Worm (Caenorhabditis elegans): Measurements from ENCODE around the gene acbp-6.

Gene acbp-6

ce11 chrII:11964847-11965246 lies 8.7 kb downstream of the acbp-6 start (continued):
- TF ChIP-seq Y48G9A.11 (GFP tag; IDR thresholded peaks at IDR 0.05) (no peak; the same call in 1 of the 2 replicates), F37D6.2 (tag; optimal IDR thresholded peaks at IDR 0.05) (no peak), F26F4.8 (GFP tag; conservative IDR thresholded peaks at IDR 0.05) (0 out of 2 replicates have a peak, but pooled peaks have one; percentile 51), ceh-62 (tag; optimal IDR thresholded peaks at IDR 0.05) (no peak), madf-5 (GFP tag; IDR thresholded peaks at IDR 0.05) (no peak), nhr-48 (tag; optimal IDR thresholded peaks at IDR 0.05) (no peak), nhr-42 (GFP tag; IDR thresholded peaks at IDR 0.05) (no peak), lin-15B (tag; optimal IDR thresholded peaks at IDR 0.05) (no peak), ceh-32 (tag; optimal IDR thresholded peaks at IDR 0.05; ENCODE audit: poor library complexity) (no peak), nhr-6 (tag; optimal IDR thresholded peaks at IDR 0.05) (no peak), lim-7 (GFP tag; IDR thresholded peaks at IDR 0.05) (no peak), arid-1 (GFP tag; conservative IDR thresholded peaks at IDR 0.05) (peak; percentile 70; the same call in 1 of the 2 replicates), zfp-2 (tag; optimal IDR thresholded peaks at IDR 0.05) (no peak), F10B5.3 (tag; optimal IDR thresholded peaks at IDR 0.05) (no peak), aly-2 (tag; optimal IDR thresholded peaks at IDR 0.05) (no peak), unc-62 (GFP tag; optimal IDR thresholded peaks at IDR 0.05 in 1 of 2) (peak in 1 of 2 experiments; percentile 72), unc-62 (tag; optimal IDR thresholded peaks at IDR 0.05) (no peak), php-3 (GFP tag; IDR thresholded peaks at IDR 0.05) (no peak), Y75B8A.6 (GFP tag; IDR thresholded peaks at IDR 0.05) (no peak), rbr-2 (tag; optimal IDR thresholded peaks at IDR 0.05) (no peak), unc-130 (GFP tag; optimal IDR thresholded peaks at IDR 0.05) (no peak), daf-12 (tag; optimal IDR thresholded peaks at IDR 0.05) (no peak), ZK337.2 (GFP tag; IDR thresholded peaks at IDR 0.05) (no peak), lin-38 (GFP tag; IDR thresholded peaks at IDR 0.05) (peak; percentile 14; the same call in 1 of the 2 replicates), lin-1 (GFP tag; IDR thresholded peaks at IDR 0.05) (peak; percentile 32; the same call in 1 of the 2 replicates), hlh-11 (tag; optimal IDR thresholded peaks at IDR 0.05) (peak; percentile 2), ceh-28 (tag; optimal IDR thresholded peaks at IDR 0.05) (no peak), zag-1 (tag; optimal IDR thresholded peaks at IDR 0.05) (no peak), attf-4 (tag; optimal IDR thresholded peaks at IDR 0.05) (no peak), aha-1 (tag) (peak; percentile 81), snpc-4 (tag; optimal IDR thresholded peaks at IDR 0.05) (no peak)

- TF ChIP-seq Y5F2A.4 (GFP tag; optimal IDR thresholded peaks at IDR 0.05) (no peak), F26F4.8 (GFP tag; conservative IDR thresholded peaks at IDR 0.05) (no peak), daf-19 (GFP tag; conservative IDR thresholded peaks at IDR 0.05) (no peak), F37D6.2 (tag; optimal IDR thresholded peaks at IDR 0.05) (no peak), php-3 (GFP tag; IDR thresholded peaks at IDR 0.05) (no peak), T20F7.1 (GFP tag; optimal IDR thresholded peaks at IDR 0.05) (no peak), mdt-29 (GFP tag; IDR thresholded peaks at IDR 0.05) (no peak), ceh-62 (tag; optimal IDR thresholded peaks at IDR 0.05) (no peak), hmg-1.1 (GFP tag; IDR thresholded peaks at IDR 0.05) (no peak), attf-4 (tag; optimal IDR thresholded peaks at IDR 0.05) (no peak), nhr-42 (GFP tag; IDR thresholded peaks at IDR 0.05) (no peak), zfp-3 (GFP tag; conservative IDR thresholded peaks at IDR 0.05) (no peak), nhr-25 (tag; optimal IDR thresholded peaks at IDR 0.05; ENCODE audit: borderline replicate concordance, insufficient read depth) (no peak), nhr-10 (tag; optimal IDR thresholded peaks at IDR 0.05) (no peak), rbr-2 (tag; optimal IDR thresholded peaks at IDR 0.05) (no peak), Y75B8A.6 (GFP tag; IDR thresholded peaks at IDR 0.05) (no peak)
Measured at ce11 chrII:11963132-11963630, 10.4 kb downstream of the acbp-6 start.

ce11 chrII:11962083-11962482 lies 11.4 kb downstream of the acbp-6 start, which contains the start of the genes W03C9.1 and W03C9.2:
TSS of gene W03C9.1 (minus strand) at chrII:11962128.
TSS of gene W03C9.2 (plus strand) at chrII:11962368.
- TF ChIP-seq F49E8.2 (tag; optimal IDR thresholded peaks at IDR 0.05; ENCODE audit: borderline replicate concordance) (no peak), ztf-11 (tag; optimal IDR thresholded peaks at IDR 0.05) (no peak), T20F7.1 (GFP tag; optimal IDR thresholded peaks at IDR 0.05) (peak; percentile 51), snpc-1.2 (GFP tag; IDR thresholded peaks at IDR 0.05) (no peak), madf-9 (GFP tag; conservative IDR thresholded peaks at IDR 0.05) (no peak), nhr-48 (tag; optimal IDR thresholded peaks at IDR 0.05) (no peak), Y48G9A.11 (GFP tag; IDR thresholded peaks at IDR 0.05) (peak; percentile 59; the same call in 1 of the 2 replicates), mxl-3 (GFP tag; optimal IDR thresholded peaks at IDR 0.05) (no peak), egl-43 (GFP tag; IDR thresholded peaks at IDR 0.05) (no peak), R02D3.7 (tag; optimal IDR thresholded peaks at IDR 0.05) (no peak), ZK546.5 (tag; optimal IDR thresholded peaks at IDR 0.05) (no peak), nhr-28 (tag; optimal IDR thresholded peaks at IDR 0.05) (no peak), ceh-28 (tag; optimal IDR thresholded peaks at IDR 0.05) (no peak), tag-97 (GFP tag; IDR thresholded peaks at IDR 0.05) (no peak)

All from whole organism, L4 larva.